Worm (Caenorhabditis elegans) whole organism, young adult: ENCODE measurements around the gene C47E12.12.

Experiments
- F39B2.1 ChIP-seq: fragments of 200-800 bp; sonication (Bioruptor generic); IDR thresholded peaks from 2 replicates; pipeline ENCODE4 v1.3.6; 2022; ENCODE audit warnings: missing genetic modification reagents, missing genetic modification characterization, missing compliant biosample characterization
- Y95B8A.8 ChIP-seq: fragments of 200-800 bp; sonication (Bioruptor generic); IDR thresholded peaks from 2 replicates; pipeline ENCODE4 v1.3.6; 2022; ENCODE audit warnings: missing genetic modification reagents, missing genetic modification characterization, missing compliant biosample characterization
- cebp-2 ChIP-seq: fragments of 200-800 bp; sonication (Bioruptor generic); IDR thresholded peaks from 2 replicates; pipeline ENCODE4 v1.3.6; 2022; ENCODE audit warnings: missing genetic modification characterization, missing compliant biosample characterization
- egl-18 ChIP-seq: fragments of 200-800 bp; sonication (Bioruptor generic); IDR thresholded peaks from 2 replicates; pipeline ENCODE4 v1.3.6; 2022; ENCODE audit warnings: missing genetic modification reagents, missing genetic modification characterization, missing compliant biosample characterization
- mxl-1 ChIP-seq: sonication (generic microtip); optimal IDR thresholded peaks from 2 replicates; lab custom pipeline; 2016; ENCODE audit warnings: missing genetic modification characterization, missing compliant biosample characterization
- rcor-1 ChIP-seq: fragments of 200-800 bp; sonication (Bioruptor generic); IDR thresholded peaks from 2 replicates; pipeline ENCODE4 v1.3.6; 2022; ENCODE audit warnings: missing genetic modification reagents, missing genetic modification characterization, missing compliant biosample characterization
- repo-1 ChIP-seq: sonication (generic microtip); optimal IDR thresholded peaks from 2 replicates; lab custom pipeline; 2017; ENCODE audit warnings: mild to moderate bottlenecking, missing genetic modification characterization, missing compliant biosample characterization
- sea-2 ChIP-seq: fragments of 200-800 bp; sonication (Bioruptor generic); IDR thresholded peaks from 2 replicates; pipeline ENCODE4 v1.3.6; 2022; ENCODE audit warnings: missing genetic modification characterization, missing compliant biosample characterization
- snpc-1.3 ChIP-seq: sonication (generic microtip); optimal IDR thresholded peaks from 2 replicates; lab custom pipeline; 2017; ENCODE audit warnings: missing genetic modification characterization, mild to moderate bottlenecking, missing compliant biosample characterization, antibody characterized with exemption, moderate library complexity, missing genotype, missing genetic modification reagents; ENCODE audit not compliant: insufficient read depth
- snpc-4 ChIP-seq, 5 experiments: fragments of 150-350 bp in 1 of 5; sonication (generic microtip) in 4 of 5; optimal IDR thresholded peaks; 2 replicates each; lab custom pipeline; 2014 to 2018; ENCODE audit warnings: missing genetic modification characterization in 5 of 5, missing biosample characterization in 3 of 5, antibody characterized with exemption in 2 of 5, mild to moderate bottlenecking in 2 of 5, missing compliant biosample characterization in 2 of 5, missing genotype in 2 of 5, moderate library complexity in 2 of 5, missing genetic modification reagents in 1 of 5
- somi-1 ChIP-seq: fragments of 200-800 bp; sonication (Bioruptor generic); optimal IDR thresholded peaks from 2 replicates; lab custom pipeline; 2018; ENCODE audit warnings: mild to moderate bottlenecking, missing genetic modification characterization, missing compliant biosample characterization
- unc-62 ChIP-seq: fragments of 150-350 bp; optimal IDR thresholded peaks from 2 replicates; lab custom pipeline; 2014; ENCODE audit warnings: missing biosample characterization, missing genetic modification reagents, missing genetic modification characterization
- ztf-3 ChIP-seq: fragments of 200-800 bp; sonication (Bioruptor generic); optimal IDR thresholded peaks from 2 replicates; lab custom pipeline; 2018; ENCODE audit warnings: mild to moderate bottlenecking, missing genetic modification characterization, missing compliant biosample characterization

ce11 chrIV:10016977-10017376, 44.4 kb upstream of the C47E12.12 start, which contains the start of gene ent-7:
- no peak for TF ChIP-seq snpc-4 (GFP tag; optimal IDR thresholded peaks at IDR 0.05; lab: Kevin White, UChicago)
- TF ChIP-seq snpc-4 (tag; optimal IDR thresholded peaks at IDR 0.05; lab: Kevin White, UChicago): no peak
- TF ChIP-seq somi-1 (GFP tag; lab: Kevin White, UChicago): no peak
- TF ChIP-seq mxl-1: no peak
- no peak for TF ChIP-seq sea-2 (GFP tag; lab: Robert Waterston, UW)
- no peak for TF ChIP-seq snpc-1.3 (tag; lab: Kevin White, UChicago)
- TF ChIP-seq ztf-3 (GFP tag; lab: Kevin White, UChicago): no peak
- no peak for TF ChIP-seq repo-1 (tag; lab: Kevin White, UChicago)
- TF ChIP-seq rcor-1: no peak
- no peak for TF ChIP-seq egl-18 (GFP tag; lab: Robert Waterston, UW)
- no peak for TF ChIP-seq unc-62 (GFP tag; lab: Kevin White, UChicago)
- no peak for TF ChIP-seq F39B2.1 (GFP tag; lab: Robert Waterston, UW)
- TF ChIP-seq cebp-2 (GFP tag; lab: Robert Waterston, UW): no peak
- TF ChIP-seq Y95B8A.8 (GFP tag; lab: Robert Waterston, UW): no peak
